Worm (Caenorhabditis elegans) whole organism, early embryonic: ENCODE measurements around the gene ZK666.8.

Source experiments
- F13C5.2 ChIP-seq: sonication (generic microtip); optimal IDR thresholded peaks from 2 replicates; lab custom pipeline; 2017; ENCODE audit warnings: mild to moderate bottlenecking, missing genetic modification characterization, inconsistent platforms, missing compliant biosample characterization
- ama-1 ChIP-seq: fragments of 150-350 bp; optimal IDR thresholded peaks from 2 replicates; lab custom pipeline; 2014
- tbx-37 ChIP-seq: fragments of 200-800 bp; sonication (Bioruptor generic); conservative IDR thresholded peaks from 2 replicates; pipeline ENCODE4 v1.3.6; 2022; ENCODE audit warnings: missing genetic modification reagents, missing genetic modification characterization, missing compliant biosample characterization

ce11 chrII:10449707-10450106 is 43.2 kb downstream of the ZK666.8 start, which contains the start of gene lin-56:
- no peak for TF ChIP-seq F13C5.2 (tag; lab: Kevin White, UChicago)
- no peak for TF ChIP-seq ama-1
- no peak for TF ChIP-seq tbx-37
